Worm (Caenorhabditis elegans) whole organism, L4 larva: ENCODE data around the gene F58E6.4.

Experiments
- D1046.2 ChIP-seq: fragments of 200-800 bp; sonication (Bioruptor generic); IDR thresholded peaks from 2 replicates; pipeline ENCODE4 v1.3.6; 2022; ENCODE audit warnings: missing genetic modification characterization, missing compliant biosample characterization
- F26F4.8 ChIP-seq: fragments of 200-800 bp; sonication (Bioruptor generic); conservative IDR thresholded peaks from 2 replicates; pipeline ENCODE4 v1.3.6; 2022; ENCODE audit warnings: missing genetic modification characterization, missing compliant biosample characterization
- F44E2.7 ChIP-seq: fragments of 200-800 bp; sonication (Bioruptor generic); IDR thresholded peaks from 2 replicates; pipeline ENCODE4 v2.1.2; 2022; ENCODE audit warnings: missing genetic modification characterization, missing compliant biosample characterization
- T26A8.4 ChIP-seq: fragments of 200-800 bp; sonication (Bioruptor generic); IDR thresholded peaks from 2 replicates; pipeline ENCODE4 v1.3.6; 2022; ENCODE audit warnings: missing genetic modification characterization, missing compliant biosample characterization
- Y48G9A.11 ChIP-seq: fragments of 200-800 bp; sonication (Bioruptor generic); IDR thresholded peaks from 2 replicates; pipeline ENCODE4 v1.3.6; 2022; ENCODE audit warnings: missing genetic modification reagents, missing genetic modification characterization, missing compliant biosample characterization
- Y5F2A.4 ChIP-seq: fragments of 200-800 bp; sonication (Bioruptor generic); optimal IDR thresholded peaks from 2 replicates; lab custom pipeline; 2018; ENCODE audit warnings: mild to moderate bottlenecking, missing genetic modification characterization, missing compliant biosample characterization
- ZK337.2 ChIP-seq: fragments of 200-800 bp; sonication (Bioruptor generic); IDR thresholded peaks from 2 replicates; pipeline ENCODE4 v1.3.6; 2022; ENCODE audit warnings: missing genetic modification reagents, missing genetic modification characterization, missing compliant biosample characterization
- arid-1 ChIP-seq: fragments of 200-800 bp; sonication (Bioruptor generic); conservative IDR thresholded peaks from 2 replicates; pipeline ENCODE4 v1.3.6; 2022; ENCODE audit warnings: missing genetic modification reagents, missing genetic modification characterization, missing compliant biosample characterization
- attf-4 ChIP-seq: sonication (generic microtip); optimal IDR thresholded peaks from 3 replicates; lab custom pipeline; 2017; ENCODE audit warnings: missing biosample characterization, missing genetic modification characterization
- ceh-20 ChIP-seq: fragments of 200-800 bp; sonication (Bioruptor generic); IDR thresholded peaks from 2 replicates; pipeline ENCODE4 v1.3.6; 2022; ENCODE audit warnings: missing genetic modification reagents, missing genetic modification characterization, missing compliant biosample characterization
- ces-1 ChIP-seq: fragments of 150-350 bp; sonication (generic microtip); optimal IDR thresholded peaks from 4 replicates; lab custom pipeline; 2014; ENCODE audit warnings: missing biosample characterization, missing genetic modification reagents, missing genetic modification characterization
- daf-12 ChIP-seq: fragments of 150-350 bp; optimal IDR thresholded peaks from 2 replicates; lab custom pipeline; 2014; ENCODE audit warnings: missing biosample characterization, missing genetic modification reagents, missing genetic modification characterization
- daf-19 ChIP-seq: fragments of 200-800 bp; sonication (Bioruptor generic); conservative IDR thresholded peaks from 2 replicates; pipeline ENCODE4 v1.3.6; 2022; ENCODE audit warnings: missing genetic modification characterization, missing compliant biosample characterization
- daf-8 ChIP-seq: fragments of 200-800 bp; sonication (Bioruptor generic); IDR thresholded peaks from 2 replicates; pipeline ENCODE4 v1.3.6; 2022; ENCODE audit warnings: missing genetic modification characterization, missing compliant biosample characterization
- dmd-6 ChIP-seq: fragments of 200-800 bp; sonication (Bioruptor generic); IDR thresholded peaks from 2 replicates; pipeline ENCODE4 v1.3.6; 2022; ENCODE audit warnings: missing genetic modification reagents, missing genetic modification characterization, missing compliant biosample characterization
- dmd-8 ChIP-seq: fragments of 200-800 bp; sonication (Bioruptor generic); IDR thresholded peaks from 2 replicates; pipeline ENCODE4 v1.3.6; 2022; ENCODE audit warnings: missing genetic modification characterization, missing compliant biosample characterization
- egl-43 ChIP-seq: fragments of 200-800 bp; sonication (Bioruptor generic); IDR thresholded peaks from 2 replicates; pipeline ENCODE4 v1.3.6; 2022; ENCODE audit warnings: missing genetic modification reagents, missing genetic modification characterization, missing compliant biosample characterization
- hlh-11 ChIP-seq: fragments of 200-800 bp; sonication (Bioruptor generic); optimal IDR thresholded peaks from 2 replicates; lab custom pipeline; 2018; ENCODE audit warnings: mild to moderate bottlenecking, missing genetic modification characterization, missing compliant biosample characterization
- lim-7 ChIP-seq: fragments of 200-800 bp; sonication (Bioruptor generic); IDR thresholded peaks from 2 replicates; pipeline ENCODE4 v1.3.6; 2022; ENCODE audit warnings: missing genetic modification characterization, missing compliant biosample characterization
- lin-1 ChIP-seq: fragments of 200-800 bp; sonication (Bioruptor generic); IDR thresholded peaks from 2 replicates; pipeline ENCODE4 v1.3.6; 2022; ENCODE audit warnings: missing genetic modification reagents, missing genetic modification characterization, missing compliant biosample characterization
- lin-13 ChIP-seq: fragments of 150-350 bp; optimal IDR thresholded peaks from 2 replicates; lab custom pipeline; 2014; ENCODE audit warnings: missing biosample characterization, missing genetic modification reagents, missing genetic modification characterization
- lin-38 ChIP-seq: fragments of 200-800 bp; sonication (Bioruptor generic); IDR thresholded peaks from 2 replicates; pipeline ENCODE4 v1.3.6; 2022; ENCODE audit warnings: missing genetic modification reagents, missing genetic modification characterization, missing compliant biosample characterization
- lin-39 ChIP-seq: fragments of 150-350 bp; optimal IDR thresholded peaks from 2 replicates; lab custom pipeline; 2014; ENCODE audit warnings: missing biosample characterization, missing genetic modification reagents, missing genetic modification characterization
- lsy-2 ChIP-seq, 2 experiments: fragments of 150-350 bp in 1 of 2; sonication (generic microtip) in 1 of 2; optimal IDR thresholded peaks; 2 replicates each; lab custom pipeline; 2014 to 2017; ENCODE audit warnings: missing biosample characterization in 2 of 2, missing genetic modification characterization in 2 of 2
- madf-9 ChIP-seq: fragments of 200-800 bp; sonication (Bioruptor generic); conservative IDR thresholded peaks from 2 replicates; pipeline ENCODE4 v1.3.6; 2022; ENCODE audit warnings: missing genetic modification reagents, missing genetic modification characterization, missing compliant biosample characterization
- mdl-1 ChIP-seq, 2 experiments: fragments of 150-350 bp in 1 of 2; sonication (generic microtip) in 1 of 2; optimal IDR thresholded peaks; 2 replicates each; lab custom pipeline; 2014 to 2017; ENCODE audit warnings: missing biosample characterization in 2 of 2, missing genetic modification characterization in 2 of 2
- mes-2 ChIP-seq: sonication (generic microtip); optimal IDR thresholded peaks from 2 replicates; lab custom pipeline; 2016; ENCODE audit warnings: missing genotype, mild to moderate bottlenecking, missing genetic modification characterization, missing compliant biosample characterization; ENCODE audit not compliant: poor library complexity, severe bottlenecking
- nhr-102 ChIP-seq: sonication (generic microtip); optimal IDR thresholded peaks from 2 replicates; lab custom pipeline; 2016; ENCODE audit warnings: mild to moderate bottlenecking, missing genetic modification characterization, moderate library complexity, missing compliant biosample characterization
- nhr-111 ChIP-seq: fragments of 200-800 bp; sonication (Bioruptor generic); optimal IDR thresholded peaks from 2 replicates; lab custom pipeline; 2018; ENCODE audit warnings: mild to moderate bottlenecking, missing genetic modification characterization, missing compliant biosample characterization
- php-3 ChIP-seq: fragments of 200-800 bp; sonication (Bioruptor generic); IDR thresholded peaks from 2 replicates; pipeline ENCODE4 v1.3.6; 2022; ENCODE audit warnings: missing genetic modification reagents, missing genetic modification characterization, missing compliant biosample characterization
- rbr-2 ChIP-seq: sonication (generic microtip); optimal IDR thresholded peaks from 2 replicates; lab custom pipeline; 2016; ENCODE audit warnings: missing genotype, missing genetic modification characterization, missing compliant biosample characterization
- saeg-2 ChIP-seq: fragments of 200-800 bp; sonication (Bioruptor generic); IDR thresholded peaks from 2 replicates; pipeline ENCODE4 v1.3.6; 2022; ENCODE audit warnings: missing genetic modification reagents, missing genetic modification characterization, missing compliant biosample characterization
- set-16 ChIP-seq: fragments of 200-800 bp; sonication (Bioruptor generic); IDR thresholded peaks from 2 replicates; pipeline ENCODE4 v1.3.6; 2022; ENCODE audit warnings: missing genetic modification reagents, missing genetic modification characterization, missing compliant biosample characterization
- snpc-1.2 ChIP-seq: fragments of 200-800 bp; sonication (Bioruptor generic); IDR thresholded peaks from 2 replicates; pipeline ENCODE4 v1.3.6; 2022; ENCODE audit warnings: missing genetic modification reagents, missing genetic modification characterization, missing compliant biosample characterization
- tra-1 ChIP-seq: fragments of 200-800 bp; sonication (Bioruptor generic); IDR thresholded peaks from 2 replicates; pipeline ENCODE4 v1.3.6; 2022; ENCODE audit warnings: missing genetic modification reagents, missing genetic modification characterization, missing compliant biosample characterization
- unc-130 ChIP-seq: sonication (generic microtip); optimal IDR thresholded peaks from 2 replicates; lab custom pipeline; 2016; ENCODE audit warnings: missing genetic modification reagents, missing genetic modification characterization, missing compliant biosample characterization
- unc-39 ChIP-seq: sonication (generic microtip); optimal IDR thresholded peaks from 2 replicates; lab custom pipeline; 2017; ENCODE audit warnings: missing biosample characterization, missing genetic modification characterization
- zfp-2 ChIP-seq: sonication (generic microtip); optimal IDR thresholded peaks from 2 replicates; lab custom pipeline; 2016; ENCODE audit warnings: mild to moderate bottlenecking, missing genetic modification characterization, missing compliant biosample characterization

The F58E6.4 gene

ce11 chrV:9786721-9787131, 36.5 kb upstream of the F58E6.4 start, which contains the start of gene F46B6.6 (continued):
- TF ChIP-seq php-3 (GFP tag; lab: Robert Waterston, UW) (0 out of 2 replicates have a peak, but pooled peaks have one; percentile 8), lin-38 (GFP tag; lab: Robert Waterston, UW) (peak; percentile 32; the same call in 1 of the 2 replicates), nhr-102 (peak; percentile 26), hlh-11 (tag; lab: Kevin White, UChicago) (peak; percentile 22), snpc-1.2 (peak; percentile 44; the same call in 1 of the 2 replicates), Y48G9A.11 (GFP tag; lab: Robert Waterston, UW) (no peak), unc-130 (peak; percentile 10), lin-1 (no peak), saeg-2 (no peak), ZK337.2 (no peak), set-16 (GFP tag; lab: Robert Waterston, UW) (no peak), lin-39 (no peak), ceh-20 (GFP tag; lab: Robert Waterston, UW) (no peak), mes-2 (tag; lab: Kevin White, UChicago) (peak; percentile 19), lsy-2 (tag; optimal IDR thresholded peaks at IDR 0.05; lab: Kevin White, UChicago) (peak in 1 of 2 experiments; percentile 30), T26A8.4 (GFP tag; lab: Robert Waterston, UW) (no peak; the same call in 1 of the 2 replicates), tra-1 (GFP tag; lab: Robert Waterston, UW) (no peak), lin-13 (GFP tag; lab: Kevin White, UChicago) (no peak), madf-9 (GFP tag; lab: Robert Waterston, UW) (no peak)

DNA sequence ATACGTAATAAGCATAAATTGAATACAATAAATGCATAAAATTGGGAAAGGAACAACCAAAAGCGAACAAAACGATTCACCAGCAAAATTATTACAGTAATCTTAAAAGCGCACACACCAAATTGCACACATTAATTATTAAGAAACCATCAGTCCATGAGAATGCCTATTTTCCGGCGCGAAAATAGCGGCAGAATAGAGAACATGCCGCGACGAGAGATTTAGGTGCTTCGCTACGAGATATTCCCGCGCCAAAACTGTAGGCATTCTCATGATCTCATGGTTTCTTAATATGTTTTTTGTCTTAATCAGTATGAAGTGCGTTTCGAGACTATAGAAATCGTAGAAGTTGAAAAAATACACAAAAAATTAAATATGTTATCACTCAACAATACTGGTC, 34.0 kb upstream of the F58E6.4 start:
- TF ChIP-seq lin-1 (no peak), Y5F2A.4 (no peak), egl-43 (GFP tag; lab: Robert Waterston, UW) (no peak), daf-12 (tag; lab: Kevin White, UChicago) (no peak), dmd-8 (GFP tag; lab: Robert Waterston, UW) (no peak), daf-8 (GFP tag; lab: Robert Waterston, UW) (no peak), F26F4.8 (GFP tag; lab: Robert Waterston, UW) (no peak), lim-7 (GFP tag; lab: Robert Waterston, UW) (no peak), F44E2.7 (GFP tag; lab: Robert Waterston, UW) (no peak), unc-39 (no peak), attf-4 (tag; lab: Kevin White, UChicago) (no peak), arid-1 (GFP tag; lab: Robert Waterston, UW) (no peak), zfp-2 (tag; lab: Kevin White, UChicago) (no peak)

DNA sequence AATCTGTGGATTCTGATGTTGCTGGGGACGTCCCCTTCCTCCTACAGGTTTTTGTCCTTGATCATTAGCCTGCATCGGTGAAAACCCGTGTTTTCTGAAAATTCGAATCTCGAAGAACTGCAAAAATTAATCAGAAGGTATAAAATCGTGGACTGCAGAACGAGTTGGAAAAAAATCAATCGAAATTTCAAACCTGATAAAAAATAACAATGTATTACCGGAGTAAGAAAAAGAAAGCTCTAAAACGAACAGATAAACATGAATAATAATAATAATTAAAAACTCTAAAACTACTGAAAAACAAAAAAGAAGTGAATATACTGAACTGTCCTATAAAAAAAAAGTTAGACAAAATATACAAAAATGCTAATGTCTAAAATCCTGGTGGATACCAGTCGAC, 32.8 kb upstream of the F58E6.4 start, which contains the start of gene F46B6.5:
F46B6.5 (minus strand) TSS at position 101 of the 400 bp plus-strand sequence.
- no peak for TF ChIP-seq dmd-6 (GFP tag; lab: Robert Waterston, UW)
- TF ChIP-seq set-16 (GFP tag; lab: Robert Waterston, UW), result no peak
- TF ChIP-seq dmd-8 (GFP tag; lab: Robert Waterston, UW), result no peak
- no peak for TF ChIP-seq mdl-1 (tag; optimal IDR thresholded peaks at IDR 0.05; lab: Kevin White, UChicago)
- no peak for TF ChIP-seq rbr-2 (tag; lab: Kevin White, UChicago)
- TF ChIP-seq ces-1 (GFP tag; lab: Kevin White, UChicago), result no peak
- no peak for TF ChIP-seq lin-38 (GFP tag; lab: Robert Waterston, UW)
- no peak for TF ChIP-seq daf-8 (GFP tag; lab: Robert Waterston, UW)
- no peak for TF ChIP-seq nhr-111
- no peak for TF ChIP-seq D1046.2
- no peak for TF ChIP-seq lin-1
- TF ChIP-seq lim-7 (GFP tag; lab: Robert Waterston, UW), result no peak
- TF ChIP-seq arid-1 (GFP tag; lab: Robert Waterston, UW), result no peak
- no peak for TF ChIP-seq daf-19 (GFP tag; lab: Robert Waterston, UW)
